Worm (Caenorhabditis elegans) whole organism, L4 larva: ENCODE data around the gene Y42H9AR.1.

ENCODE experiments used
- D1046.2 ChIP-seq: fragments of 200-800 bp; sonication (Bioruptor generic); IDR thresholded peaks from 2 replicates; pipeline ENCODE4 v1.3.6; 2022; ENCODE audit warnings: missing genetic modification characterization, missing compliant biosample characterization
- F10B5.3 ChIP-seq: sonication (generic microtip); optimal IDR thresholded peaks from 2 replicates; lab custom pipeline; 2016; ENCODE audit warnings: mild to moderate bottlenecking, missing genetic modification characterization, missing compliant biosample characterization
- F44E2.7 ChIP-seq: fragments of 200-800 bp; sonication (Bioruptor generic); IDR thresholded peaks from 2 replicates; pipeline ENCODE4 v2.1.2; 2022; ENCODE audit warnings: missing genetic modification characterization, missing compliant biosample characterization
- F49E8.2 ChIP-seq: sonication (generic microtip); optimal IDR thresholded peaks from 2 replicates; lab custom pipeline; 2016; ENCODE audit warnings: missing compliant biosample characterization, mild to moderate bottlenecking, missing genetic modification characterization, borderline replicate concordance
- aha-1 ChIP-seq: fragments of 150-350 bp; peaks from one replicate; lab custom pipeline; 2014; ENCODE audit warnings: missing biosample characterization, missing genetic modification characterization
- ama-1 ChIP-seq: fragments of 150-350 bp; optimal IDR thresholded peaks from 2 replicates; lab custom pipeline; 2014; ENCODE audit warnings: inconsistent platforms, mixed read lengths
- arid-1 ChIP-seq: fragments of 200-800 bp; sonication (Bioruptor generic); conservative IDR thresholded peaks from 2 replicates; pipeline ENCODE4 v1.3.6; 2022; ENCODE audit warnings: missing genetic modification reagents, missing genetic modification characterization, missing compliant biosample characterization
- attf-4 ChIP-seq: sonication (generic microtip); optimal IDR thresholded peaks from 3 replicates; lab custom pipeline; 2017; ENCODE audit warnings: missing biosample characterization, missing genetic modification characterization
- ces-1 ChIP-seq: fragments of 150-350 bp; sonication (generic microtip); optimal IDR thresholded peaks from 4 replicates; lab custom pipeline; 2014; ENCODE audit warnings: missing biosample characterization, missing genetic modification reagents, missing genetic modification characterization
- daf-12 ChIP-seq: fragments of 150-350 bp; optimal IDR thresholded peaks from 2 replicates; lab custom pipeline; 2014; ENCODE audit warnings: missing biosample characterization, missing genetic modification reagents, missing genetic modification characterization
- daf-8 ChIP-seq: fragments of 200-800 bp; sonication (Bioruptor generic); IDR thresholded peaks from 2 replicates; pipeline ENCODE4 v1.3.6; 2022; ENCODE audit warnings: missing genetic modification characterization, missing compliant biosample characterization
- dmd-6 ChIP-seq: fragments of 200-800 bp; sonication (Bioruptor generic); IDR thresholded peaks from 2 replicates; pipeline ENCODE4 v1.3.6; 2022; ENCODE audit warnings: missing genetic modification reagents, missing genetic modification characterization, missing compliant biosample characterization
- dmd-8 ChIP-seq: fragments of 200-800 bp; sonication (Bioruptor generic); IDR thresholded peaks from 2 replicates; pipeline ENCODE4 v1.3.6; 2022; ENCODE audit warnings: missing genetic modification characterization, missing compliant biosample characterization
- dmd-9 ChIP-seq: fragments of 200-800 bp; sonication (Bioruptor generic); IDR thresholded peaks from 2 replicates; pipeline ENCODE4 v1.3.6; 2022; ENCODE audit warnings: missing genetic modification reagents, missing genetic modification characterization, missing compliant biosample characterization
- egl-27 ChIP-seq: sonication (generic microtip); optimal IDR thresholded peaks from 3 replicates; lab custom pipeline; 2017; ENCODE audit warnings: missing biosample characterization, missing genetic modification reagents, missing genetic modification characterization
- egl-43 ChIP-seq: fragments of 200-800 bp; sonication (Bioruptor generic); IDR thresholded peaks from 2 replicates; pipeline ENCODE4 v1.3.6; 2022; ENCODE audit warnings: missing genetic modification reagents, missing genetic modification characterization, missing compliant biosample characterization
- fos-1 ChIP-seq: fragments of 150-350 bp; optimal IDR thresholded peaks from 2 replicates; lab custom pipeline; 2014; ENCODE audit warnings: missing biosample characterization, missing genetic modification characterization
- hif-1 ChIP-seq, 2 experiments: sonication (generic microtip); optimal IDR thresholded peaks; 2 replicates each; lab custom pipeline; 2016 to 2017; ENCODE audit warnings: missing compliant biosample characterization in 2 of 2, missing genetic modification characterization in 2 of 2, missing genetic modification reagents in 2 of 2, missing genotype in 2 of 2, mild to moderate bottlenecking in 1 of 2
- hlh-30 ChIP-seq: sonication (generic microtip); optimal IDR thresholded peaks from 2 replicates; lab custom pipeline; 2017; ENCODE audit warnings: antibody characterized with exemption, mild to moderate bottlenecking, missing genetic modification characterization, missing compliant biosample characterization; ENCODE audit not compliant: insufficient read depth
- hmg-1.1 ChIP-seq: fragments of 200-800 bp; sonication (Bioruptor generic); IDR thresholded peaks from 2 replicates; pipeline ENCODE4 v1.3.6; 2022; ENCODE audit warnings: missing genetic modification reagents, missing genetic modification characterization, missing compliant biosample characterization
- jun-1 ChIP-seq: fragments of 150-350 bp; optimal IDR thresholded peaks from 2 replicates; lab custom pipeline; 2014; ENCODE audit warnings: missing biosample characterization, missing genetic modification reagents, missing genetic modification characterization
- lin-13 ChIP-seq: fragments of 150-350 bp; optimal IDR thresholded peaks from 2 replicates; lab custom pipeline; 2014; ENCODE audit warnings: missing biosample characterization, missing genetic modification reagents, missing genetic modification characterization
- lin-29 ChIP-seq: fragments of 200-800 bp; sonication (Bioruptor generic); IDR thresholded peaks from 2 replicates; pipeline ENCODE4 v1.3.6; 2022; ENCODE audit warnings: missing genetic modification reagents, missing genetic modification characterization, missing compliant biosample characterization
- lin-38 ChIP-seq: fragments of 200-800 bp; sonication (Bioruptor generic); IDR thresholded peaks from 2 replicates; pipeline ENCODE4 v1.3.6; 2022; ENCODE audit warnings: missing genetic modification reagents, missing genetic modification characterization, missing compliant biosample characterization
- lin-39 ChIP-seq: fragments of 150-350 bp; optimal IDR thresholded peaks from 2 replicates; lab custom pipeline; 2014; ENCODE audit warnings: missing biosample characterization, missing genetic modification reagents, missing genetic modification characterization
- madf-9 ChIP-seq: fragments of 200-800 bp; sonication (Bioruptor generic); conservative IDR thresholded peaks from 2 replicates; pipeline ENCODE4 v1.3.6; 2022; ENCODE audit warnings: missing genetic modification reagents, missing genetic modification characterization, missing compliant biosample characterization
- mdt-29 ChIP-seq: fragments of 200-800 bp; sonication (Bioruptor generic); IDR thresholded peaks from 2 replicates; pipeline ENCODE4 v1.3.6; 2022; ENCODE audit warnings: missing genetic modification reagents, missing genetic modification characterization, missing compliant biosample characterization
- nhr-102 ChIP-seq: sonication (generic microtip); optimal IDR thresholded peaks from 2 replicates; lab custom pipeline; 2016; ENCODE audit warnings: mild to moderate bottlenecking, missing genetic modification characterization, moderate library complexity, missing compliant biosample characterization
- nhr-11 ChIP-seq: fragments of 150-350 bp; optimal IDR thresholded peaks from 2 replicates; lab custom pipeline; 2014; ENCODE audit warnings: missing biosample characterization, missing genetic modification characterization
- nhr-41 ChIP-seq: fragments of 200-800 bp; sonication (Bioruptor generic); IDR thresholded peaks from 2 replicates; pipeline ENCODE4 v1.3.6; 2022; ENCODE audit warnings: missing genetic modification reagents, missing genetic modification characterization, missing compliant biosample characterization
- nhr-76 ChIP-seq: fragments of 150-350 bp; optimal IDR thresholded peaks from 2 replicates; lab custom pipeline; 2014; ENCODE audit warnings: missing biosample characterization, missing genetic modification characterization
- nhr-77 ChIP-seq: fragments of 150-350 bp; optimal IDR thresholded peaks from 2 replicates; lab custom pipeline; 2014; ENCODE audit warnings: missing biosample characterization, missing genetic modification characterization
- pha-4 ChIP-seq, 2 experiments: fragments of 150-350 bp in 1 of 2; fragments of 200-800 bp in 1 of 2; sonication (Bioruptor generic) in 1 of 2; IDR thresholded peaks in 1 of 2; optimal IDR thresholded peaks in 1 of 2; 2 replicates each; pipeline versions ENCODE4 v1.3.6 to Lab custom; 2014 to 2022; ENCODE audit warnings: missing genetic modification characterization in 2 of 2, missing genetic modification reagents in 2 of 2, missing biosample characterization in 1 of 2, missing compliant biosample characterization in 1 of 2
- set-16 ChIP-seq: fragments of 200-800 bp; sonication (Bioruptor generic); IDR thresholded peaks from 2 replicates; pipeline ENCODE4 v1.3.6; 2022; ENCODE audit warnings: missing genetic modification reagents, missing genetic modification characterization, missing compliant biosample characterization
- skn-1 ChIP-seq: fragments of 150-350 bp; optimal IDR thresholded peaks from 2 replicates; lab custom pipeline; 2014; ENCODE audit warnings: missing biosample characterization, missing genetic modification characterization
- snpc-1.2 ChIP-seq: fragments of 200-800 bp; sonication (Bioruptor generic); IDR thresholded peaks from 2 replicates; pipeline ENCODE4 v1.3.6; 2022; ENCODE audit warnings: missing genetic modification reagents, missing genetic modification characterization, missing compliant biosample characterization
- snpc-4 ChIP-seq: fragments of 150-350 bp; optimal IDR thresholded peaks from 2 replicates; lab custom pipeline; 2014; ENCODE audit warnings: missing biosample characterization, missing genetic modification characterization
- tag-97 ChIP-seq: fragments of 200-800 bp; sonication (Bioruptor generic); IDR thresholded peaks from 2 replicates; pipeline ENCODE4 v1.3.6; 2022; ENCODE audit warnings: missing genetic modification characterization, missing compliant biosample characterization
- unc-130 ChIP-seq: sonication (generic microtip); optimal IDR thresholded peaks from 2 replicates; lab custom pipeline; 2016; ENCODE audit warnings: missing genetic modification reagents, missing genetic modification characterization, missing compliant biosample characterization
- unc-62 ChIP-seq, 3 experiments: fragments of 150-350 bp in 1 of 3; sonication (generic microtip); optimal IDR thresholded peaks in 2 of 3; peaks in 1 of 3; 1 replicate in 1 of 3; 2 replicates in 2 of 3; lab custom pipeline; 2014 to 2017; ENCODE audit warnings: missing biosample characterization in 3 of 3, missing genetic modification characterization in 3 of 3, missing genetic modification reagents in 3 of 3, missing genotype in 1 of 3
- zag-1 ChIP-seq: fragments of 150-350 bp; optimal IDR thresholded peaks from 2 replicates; lab custom pipeline; 2014; ENCODE audit warnings: missing biosample characterization, missing genetic modification characterization
- zfp-2 ChIP-seq: sonication (generic microtip); optimal IDR thresholded peaks from 2 replicates; lab custom pipeline; 2016; ENCODE audit warnings: mild to moderate bottlenecking, missing genetic modification characterization, missing compliant biosample characterization
- ztf-7 ChIP-seq: fragments of 150-350 bp; optimal IDR thresholded peaks from 2 replicates; lab custom pipeline; 2014; ENCODE audit warnings: missing biosample characterization, missing genetic modification characterization

Gene Y42H9AR.1

DNA sequence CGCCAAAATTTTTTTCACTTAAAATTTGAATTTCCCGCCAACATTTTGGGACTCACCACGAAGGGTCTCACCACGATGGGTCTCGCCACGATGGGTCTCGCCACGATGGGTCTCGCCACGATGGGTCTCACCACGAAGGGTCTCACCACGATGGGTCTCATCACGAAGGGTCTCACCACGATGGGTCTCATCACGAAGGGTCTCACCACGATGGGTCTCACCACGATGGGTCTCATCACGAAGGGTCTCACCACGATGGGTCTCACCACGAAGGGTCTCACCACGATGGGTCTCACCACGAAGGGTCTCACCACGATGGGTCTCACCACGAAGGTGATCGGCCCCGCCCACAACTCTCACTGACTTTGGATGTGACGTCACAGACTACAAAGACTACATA is 39.5 kb upstream of the Y42H9AR.1 start:
- TF ChIP-seq D1046.2 (0 out of 2 replicates have a peak, but pooled peaks have one; percentile 49), lin-29 (GFP tag; lab: Robert Waterston, UW) (0 out of 2 replicates have a peak, but pooled peaks have one; percentile 21), lin-38 (0 out of 2 replicates have a peak, but pooled peaks have one; percentile 3), hmg-1.1 (GFP tag; lab: Robert Waterston, UW) (0 out of 2 replicates have a peak, but pooled peaks have one; percentile 16), egl-43 (0 out of 2 replicates have a peak, but pooled peaks have one; percentile 42), dmd-6 (GFP tag; lab: Robert Waterston, UW) (peak; percentile 27; the same call in 1 of the 2 replicates), set-16 (GFP tag; lab: Robert Waterston, UW) (peak; percentile 73; the same call in 1 of the 2 replicates), snpc-1.2 (GFP tag; lab: Robert Waterston, UW) (peak; percentile 69; the same call in 1 of the 2 replicates)

DNA sequence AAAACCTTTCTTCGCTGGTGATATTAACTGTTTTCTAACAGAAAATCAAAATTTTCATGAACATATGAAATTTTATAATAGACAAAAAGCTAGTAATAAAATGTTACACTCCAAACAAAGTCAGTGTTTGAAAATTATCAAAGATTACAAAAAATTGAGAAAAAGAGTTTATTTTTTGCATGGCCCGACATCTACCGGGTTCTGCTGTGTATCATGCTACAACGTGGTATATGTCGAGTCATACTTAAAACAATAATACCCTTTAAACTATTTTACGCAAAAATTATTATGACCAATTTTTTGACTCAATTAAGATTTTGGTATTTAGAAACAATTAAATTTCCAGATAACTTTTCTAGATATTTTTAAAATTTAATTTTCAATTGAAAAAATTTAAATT is 37.7 kb upstream of the Y42H9AR.1 start:
- TF ChIP-seq nhr-41 (GFP tag; lab: Robert Waterston, UW) (no peak), fos-1 (tag; lab: Kevin White, UChicago) (no peak), mdt-29 (GFP tag; lab: Robert Waterston, UW) (no peak), F10B5.3 (tag; lab: Kevin White, UChicago) (no peak), ama-1 (lab: Kevin White, UChicago) (no peak), madf-9 (GFP tag; lab: Robert Waterston, UW) (no peak), zag-1 (no peak), nhr-102 (tag; lab: Kevin White, UChicago) (no peak), nhr-11 (no peak), hif-1 (tag; optimal IDR thresholded peaks at IDR 0.05; lab: Kevin White, UChicago) (no peak), tag-97 (GFP tag; lab: Robert Waterston, UW) (no peak), snpc-4 (no peak), nhr-77 (no peak), attf-4 (tag; lab: Kevin White, UChicago) (no peak), unc-130 (GFP tag; lab: Kevin White, UChicago) (no peak), pha-4 (GFP tag; IDR thresholded peaks at IDR 0.05; lab: Robert Waterston, UW) (no peak), pha-4 (tag; optimal IDR thresholded peaks at IDR 0.05; lab: Kevin White, UChicago) (no peak), ces-1 (GFP tag; lab: Kevin White, UChicago) (no peak)
- TF ChIP-seq, all 104 proteins: peak for 0

DNA sequence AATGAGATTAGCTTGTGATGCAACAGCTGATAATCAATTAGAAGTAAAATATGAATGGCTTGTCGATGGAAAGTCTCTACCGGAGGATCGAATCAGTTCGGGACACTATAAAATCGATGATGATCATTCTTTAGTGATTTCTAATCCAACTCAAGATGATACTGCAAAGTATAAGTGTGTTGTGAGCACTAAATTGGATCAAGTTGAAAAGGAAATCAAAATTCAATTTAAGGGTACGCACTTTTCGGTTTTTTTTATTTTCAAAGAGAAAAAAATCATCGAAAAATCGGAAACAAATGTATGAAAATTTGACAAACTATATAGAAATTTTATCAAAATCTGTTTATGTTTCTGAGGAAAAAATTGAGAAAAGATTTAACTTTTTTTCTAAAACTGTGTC is 36.7 kb upstream of the Y42H9AR.1 start:
- TF ChIP-seq F49E8.2 (tag; lab: Kevin White, UChicago) (no peak), daf-12 (no peak), ztf-7 (no peak), jun-1 (tag; lab: Kevin White, UChicago) (no peak), arid-1 (GFP tag; lab: Robert Waterston, UW) (no peak), dmd-8 (no peak), skn-1 (no peak), mdt-29 (GFP tag; lab: Robert Waterston, UW) (no peak), lin-13 (GFP tag; lab: Kevin White, UChicago) (no peak)

DNA sequence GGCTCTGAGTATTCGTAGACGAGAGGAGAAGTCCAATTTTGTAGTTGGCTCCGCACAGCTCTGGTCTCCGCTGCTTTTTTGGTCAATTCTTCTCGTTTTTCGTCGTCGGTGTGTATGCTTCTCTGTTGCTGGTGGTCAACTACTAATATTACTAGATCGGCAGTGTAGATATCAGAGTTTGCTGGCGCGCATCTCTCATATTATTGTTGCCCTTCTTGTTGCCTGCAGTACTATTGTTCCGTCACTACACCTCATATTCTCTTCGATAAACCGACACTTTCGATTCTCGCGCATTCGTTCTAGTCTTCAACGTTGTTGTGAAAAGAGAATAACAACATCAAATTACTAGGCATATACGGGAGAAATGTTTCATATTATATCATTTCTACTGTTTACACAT is 33.0 kb upstream of the Y42H9AR.1 start:
- TF ChIP-seq F49E8.2 (tag; lab: Kevin White, UChicago) (no peak), lin-13 (GFP tag; lab: Kevin White, UChicago) (no peak), dmd-8 (no peak), daf-8 (GFP tag; lab: Robert Waterston, UW) (no peak), hmg-1.1 (GFP tag; lab: Robert Waterston, UW) (0 out of 2 replicates have a peak, but pooled peaks have one; percentile 4), nhr-41 (GFP tag; lab: Robert Waterston, UW) (no peak), egl-27 (tag; lab: Kevin White, UChicago) (no peak), unc-62 (GFP tag; optimal IDR thresholded peaks at IDR 0.05 in 1 of 2; lab: Kevin White, UChicago) (peak in 1 of 2 experiments; percentile 90), unc-62 (tag; optimal IDR thresholded peaks at IDR 0.05; lab: Kevin White, UChicago) (no peak), F44E2.7 (GFP tag; lab: Robert Waterston, UW) (no peak), lin-39 (tag; lab: Kevin White, UChicago) (no peak), hlh-30 (no peak), snpc-4 (no peak), nhr-76 (tag; lab: Kevin White, UChicago) (no peak), jun-1 (tag; lab: Kevin White, UChicago) (no peak), zfp-2 (tag; lab: Kevin White, UChicago) (no peak), attf-4 (tag; lab: Kevin White, UChicago) (no peak), aha-1 (tag; lab: Kevin White, UChicago) (peak; percentile 56), dmd-9 (GFP tag; lab: Robert Waterston, UW) (no peak)
- TF ChIP-seq, all 104 proteins: peak for 3
